Fruit fly (Drosophila melanogaster): ENCODE results near the gene Best4.

DNA sequence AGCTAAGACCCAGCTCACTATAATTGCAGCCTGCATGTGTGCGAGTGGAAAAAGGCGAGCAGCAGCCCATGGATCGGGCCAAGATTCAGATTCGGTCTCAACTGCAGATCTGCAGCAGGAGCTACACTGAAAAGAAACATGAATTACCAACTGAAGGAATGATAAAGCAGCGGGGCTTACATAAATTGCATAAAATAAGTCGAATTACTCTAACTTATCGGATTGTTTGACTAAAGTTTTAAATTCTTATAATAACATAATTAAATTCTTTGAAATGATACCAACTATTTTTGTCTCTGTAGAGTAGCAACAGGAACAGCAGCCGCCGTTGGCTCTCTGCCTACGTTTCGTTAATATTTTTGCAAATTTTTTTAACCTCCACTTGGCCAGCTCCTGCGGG lies 38.2 kb upstream of the Best4 start:
- TF ChIP-seq rgr (GFP tag; optimal IDR thresholded peaks at IDR 0.05) (peak; percentile 96), CrebA (GFP tag; optimal IDR thresholded peaks at IDR 0.05; ENCODE audit: borderline replicate concordance) (peak; percentile 88), br (GFP tag; optimal IDR thresholded peaks at IDR 0.05) (peak; percentile 97), Myc (optimal IDR thresholded peaks at IDR 0.05) (no peak), Abd-B (GFP tag; optimal IDR thresholded peaks at IDR 0.05) (no peak), tai (GFP tag; optimal IDR thresholded peaks at IDR 0.05) (peak; percentile 91), Sp1 (GFP tag; optimal IDR thresholded peaks at IDR 0.05) (peak; percentile 95), dl (GFP tag; optimal IDR thresholded peaks at IDR 0.05; ENCODE audit: insufficient read depth in 1 of 2, partially characterized antibody in 2 of 2) (no peak), usp (GFP tag; optimal IDR thresholded peaks at IDR 0.05) (no peak), dsf (GFP tag; optimal IDR thresholded peaks at IDR 0.05; ENCODE audit: borderline replicate concordance) (peak; percentile 85), ey (GFP tag; optimal IDR thresholded peaks at IDR 0.05) (peak; percentile 97), psq (GFP tag; optimal IDR thresholded peaks at IDR 0.05) (peak; percentile 89), Vsx2 (GFP tag; optimal IDR thresholded peaks at IDR 0.05; ENCODE audit: partially characterized antibody) (no peak)

Data from whole organism, wandering third instar larva.